Fruit fly (Drosophila melanogaster) whole organism, embryonic: ENCODE measurements around the gene CG13056.

ENCODE experiments used
- Atf6 ChIP-seq: fragments of 200-800 bp; sonication (Bioruptor generic); IDR thresholded peaks from 2 replicates; pipeline ENCODE4 v1.3.6; 2022; ENCODE audit warnings: missing biosample characterization, missing genetic modification characterization
- B-H2 ChIP-seq: fragments of 200-800 bp; sonication (Bioruptor generic); optimal IDR thresholded peaks from 2 replicates; lab custom pipeline; 2018; ENCODE audit warnings: missing biosample characterization, mild to moderate bottlenecking, missing genetic modification characterization
- BtbVII ChIP-seq: fragments of 200-800 bp; sonication (Bioruptor generic); optimal IDR thresholded peaks from 3 replicates; lab custom pipeline; 2017; ENCODE audit warnings: missing biosample characterization, mild to moderate bottlenecking, missing genetic modification characterization
- CG10321 ChIP-seq: fragments of 200-800 bp; sonication (Bioruptor generic); IDR thresholded peaks from 2 replicates; pipeline ENCODE4 v1.3.6; 2022; ENCODE audit warnings: missing biosample characterization, missing genetic modification characterization
- CG11695 ChIP-seq: fragments of 200-800 bp; sonication (Bioruptor generic); IDR thresholded peaks from 3 replicates; pipeline ENCODE4 v1.3.6; 2022; ENCODE audit warnings: missing biosample characterization, missing genetic modification characterization
- CG13296 ChIP-seq: fragments of 200-800 bp; sonication (Bioruptor generic); optimal IDR thresholded peaks from 3 replicates; lab custom pipeline; 2018; ENCODE audit warnings: missing biosample characterization, mild to moderate bottlenecking, missing genetic modification characterization
- CG14860 ChIP-seq: fragments of 200-800 bp; sonication (Bioruptor generic); IDR thresholded peaks from 3 replicates; pipeline ENCODE4 v1.3.6; 2022; ENCODE audit warnings: missing biosample characterization, missing genetic modification characterization; ENCODE audit not compliant: partially characterized antibody
- CG15514 ChIP-seq: fragments of 200-800 bp; sonication (Bioruptor generic); optimal IDR thresholded peaks from 3 replicates; lab custom pipeline; 2017; ENCODE audit warnings: missing biosample characterization, missing genetic modification characterization, mild to moderate bottlenecking, moderate library complexity, missing genetic modification reagents
- CG1602 ChIP-seq: fragments of 200-800 bp; sonication (Bioruptor generic); optimal IDR thresholded peaks from 3 replicates; lab custom pipeline; 2016; ENCODE audit warnings: missing biosample characterization, missing genetic modification characterization
- CG34224 ChIP-seq: fragments of 200-800 bp; sonication (Bioruptor generic); IDR thresholded peaks from 3 replicates; pipeline ENCODE4 v1.3.6; 2022; ENCODE audit warnings: missing biosample characterization, missing genetic modification characterization; ENCODE audit not compliant: partially characterized antibody
- CG34376 ChIP-seq: fragments of 200-800 bp; sonication (Bioruptor generic); optimal IDR thresholded peaks from 2 replicates; lab custom pipeline; 2018; ENCODE audit warnings: missing biosample characterization, mild to moderate bottlenecking, missing genetic modification characterization
- CG8290 ChIP-seq, 3 experiments: fragments of 200-800 bp; sonication (Bioruptor generic); optimal IDR thresholded peaks; 2 replicates each; lab custom pipeline; 2016 to 2019; ENCODE audit warnings: missing biosample characterization in 3 of 3, missing genetic modification characterization in 3 of 3, mild to moderate bottlenecking in 2 of 3, moderate library complexity in 1 of 3
- CG8478 ChIP-seq: fragments of >200 bp; optimal IDR thresholded peaks from 2 replicates; lab custom pipeline; 2018
- Dp ChIP-seq: fragments of 200-800 bp; sonication (Bioruptor generic); optimal IDR thresholded peaks from 2 replicates; lab custom pipeline; 2018; ENCODE audit warnings: missing biosample characterization, mild to moderate bottlenecking, missing genetic modification characterization, moderate library complexity
- Ets65A ChIP-seq: fragments of 200-800 bp; sonication (Bioruptor generic); peaks from one replicate; lab custom pipeline; 2016; ENCODE audit warnings: missing biosample characterization, missing genetic modification characterization
- Fer1 ChIP-seq: fragments of 200-800 bp; sonication (Bioruptor generic); optimal IDR thresholded peaks from 2 replicates; lab custom pipeline; 2017; ENCODE audit warnings: missing biosample characterization, mild to moderate bottlenecking, missing genetic modification characterization
- GATAe ChIP-seq: fragments of 200-800 bp; sonication (Bioruptor generic); conservative IDR thresholded peaks from 2 replicates; pipeline ENCODE4 v1.3.6; 2022; ENCODE audit warnings: missing biosample characterization, missing genetic modification characterization
- Gug ChIP-seq: fragments of 200-800 bp; sonication (Bioruptor generic); IDR thresholded peaks from 4 replicates; pipeline ENCODE4 v1.3.6; 2022; ENCODE audit warnings: missing biosample characterization, missing genetic modification characterization
- Hand ChIP-seq: fragments of 200-800 bp; sonication (Bioruptor generic); optimal IDR thresholded peaks from 2 replicates; lab custom pipeline; 2017; ENCODE audit warnings: mild to moderate bottlenecking, missing biosample characterization, missing genetic modification reagents, missing genetic modification characterization
- HmgZ ChIP-seq: fragments of 200-800 bp; sonication (Bioruptor generic); optimal IDR thresholded peaks from 2 replicates; lab custom pipeline; 2018; ENCODE audit warnings: missing biosample characterization, mild to moderate bottlenecking, missing genetic modification characterization
- Hmr ChIP-seq: fragments of 200-800 bp; sonication (Bioruptor generic); optimal IDR thresholded peaks from 3 replicates; lab custom pipeline; 2017; ENCODE audit warnings: mild to moderate bottlenecking, missing biosample characterization, missing genetic modification reagents, missing genetic modification characterization
- Max ChIP-seq: fragments of 200-800 bp; sonication (Bioruptor generic); optimal IDR thresholded peaks from 2 replicates; lab custom pipeline; 2016; ENCODE audit warnings: missing biosample characterization, mild to moderate bottlenecking, missing genetic modification characterization
- Med ChIP-seq: fragments of 200-800 bp; sonication (Bioruptor generic); peaks from one replicate; lab custom pipeline; 2016; ENCODE audit warnings: missing biosample characterization, missing genetic modification characterization, mild to moderate bottlenecking, inconsistent platforms, moderate library complexity
- Meics ChIP-seq: fragments of 200-800 bp; sonication (Bioruptor generic); optimal IDR thresholded peaks from 2 replicates; lab custom pipeline; 2017; ENCODE audit warnings: missing biosample characterization, mild to moderate bottlenecking, missing genetic modification characterization
- NC2β ChIP-seq: fragments of 200-800 bp; sonication (Bioruptor generic); optimal IDR thresholded peaks from 2 replicates; lab custom pipeline; 2016; ENCODE audit warnings: missing biosample characterization, missing genetic modification characterization
- PHDP ChIP-seq: fragments of 200-800 bp; sonication (Bioruptor generic); optimal IDR thresholded peaks from 3 replicates; lab custom pipeline; 2018; ENCODE audit warnings: missing biosample characterization, mild to moderate bottlenecking, missing genetic modification characterization, moderate library complexity
- Trl ChIP-seq, 3 experiments: fragments of >200 bp in 2 of 3; fragments of 200-800 bp in 1 of 3; sonication (Bioruptor generic) in 1 of 3; optimal IDR thresholded peaks; 2 replicates in 1 of 3; 3 replicates in 2 of 3; lab custom pipeline; 2016 to 2017; ENCODE audit warnings: missing biosample characterization in 1 of 3, missing genetic modification characterization in 1 of 3
- Usf ChIP-seq: fragments of 200-800 bp; sonication (Bioruptor generic); optimal IDR thresholded peaks from 2 replicates; lab custom pipeline; 2017; ENCODE audit warnings: missing genotype, missing biosample characterization, missing genetic modification characterization
- Vsx1 ChIP-seq: fragments of 200-800 bp; sonication (Bioruptor generic); optimal IDR thresholded peaks from 2 replicates; lab custom pipeline; 2017; ENCODE audit warnings: missing biosample characterization, mild to moderate bottlenecking, missing genetic modification characterization, missing genetic modification reagents
- chinmo ChIP-seq: fragments of 200-800 bp; sonication (Bioruptor generic); IDR thresholded peaks from 4 replicates; pipeline ENCODE4 v1.3.6; 2022; ENCODE audit warnings: missing biosample characterization, missing genetic modification characterization; ENCODE audit not compliant: partially characterized antibody
- corto ChIP-seq: fragments of 200-800 bp; sonication (Bioruptor generic); optimal IDR thresholded peaks from 2 replicates; lab custom pipeline; 2016; ENCODE audit warnings: missing biosample characterization, mild to moderate bottlenecking, missing genetic modification characterization, moderate library complexity
- exex ChIP-seq: fragments of 200-800 bp; sonication (Bioruptor generic); optimal IDR thresholded peaks from 4 replicates; lab custom pipeline; 2018; ENCODE audit warnings: missing biosample characterization, mild to moderate bottlenecking, missing genetic modification characterization, moderate library complexity
- gcm2 ChIP-seq: fragments of 200-800 bp; sonication (Bioruptor generic); optimal IDR thresholded peaks from 2 replicates; lab custom pipeline; 2016; ENCODE audit warnings: missing biosample characterization, missing genetic modification characterization
- grn ChIP-seq: fragments of 200-800 bp; sonication (Bioruptor generic); optimal IDR thresholded peaks from 3 replicates; lab custom pipeline; 2017; ENCODE audit warnings: missing biosample characterization, missing genetic modification characterization
- hb ChIP-seq: fragments of 200-800 bp; sonication (Bioruptor generic); IDR thresholded peaks from 3 replicates; pipeline ENCODE4 v1.3.6; 2022; ENCODE audit warnings: missing biosample characterization, missing genetic modification characterization; ENCODE audit not compliant: partially characterized antibody
- lilli ChIP-seq: fragments of 200-800 bp; sonication (Bioruptor generic); optimal IDR thresholded peaks from 3 replicates; lab custom pipeline; 2016; ENCODE audit warnings: missing biosample characterization, missing genetic modification characterization
- mirr ChIP-seq: fragments of 200-800 bp; sonication (Bioruptor generic); optimal IDR thresholded peaks from 3 replicates; lab custom pipeline; 2018; ENCODE audit warnings: missing biosample characterization, mild to moderate bottlenecking, missing genetic modification characterization
- rib ChIP-seq: fragments of 200-800 bp; sonication (Bioruptor generic); IDR thresholded peaks from 2 replicates; pipeline ENCODE4 v1.3.6; 2022; ENCODE audit warnings: missing biosample characterization, missing genetic modification characterization
- schlank ChIP-seq: fragments of 200-800 bp; sonication (Bioruptor generic); optimal IDR thresholded peaks from 2 replicates; lab custom pipeline; 2018; ENCODE audit warnings: missing biosample characterization, mild to moderate bottlenecking, missing genetic modification characterization
- scrt ChIP-seq: fragments of 200-800 bp; sonication (Bioruptor generic); optimal IDR thresholded peaks from 2 replicates; lab custom pipeline; 2018; ENCODE audit warnings: missing biosample characterization, mild to moderate bottlenecking, missing genetic modification characterization, moderate library complexity
- sim ChIP-seq: fragments of 200-800 bp; sonication (Bioruptor generic); IDR thresholded peaks from 2 replicates; pipeline ENCODE4 v1.3.6; 2022; ENCODE audit warnings: missing biosample characterization, missing genetic modification characterization
- stc ChIP-seq: fragments of 200-800 bp; sonication (Bioruptor generic); IDR thresholded peaks from 2 replicates; pipeline ENCODE4 v1.3.6; 2022; ENCODE audit warnings: missing biosample characterization, missing genetic modification characterization
- z ChIP-seq: fragments of 200-800 bp; sonication (Bioruptor generic); IDR thresholded peaks from 3 replicates; pipeline ENCODE4 v1.3.6; 2022; ENCODE audit warnings: missing biosample characterization, missing genetic modification characterization

The CG13056 gene

DNA sequence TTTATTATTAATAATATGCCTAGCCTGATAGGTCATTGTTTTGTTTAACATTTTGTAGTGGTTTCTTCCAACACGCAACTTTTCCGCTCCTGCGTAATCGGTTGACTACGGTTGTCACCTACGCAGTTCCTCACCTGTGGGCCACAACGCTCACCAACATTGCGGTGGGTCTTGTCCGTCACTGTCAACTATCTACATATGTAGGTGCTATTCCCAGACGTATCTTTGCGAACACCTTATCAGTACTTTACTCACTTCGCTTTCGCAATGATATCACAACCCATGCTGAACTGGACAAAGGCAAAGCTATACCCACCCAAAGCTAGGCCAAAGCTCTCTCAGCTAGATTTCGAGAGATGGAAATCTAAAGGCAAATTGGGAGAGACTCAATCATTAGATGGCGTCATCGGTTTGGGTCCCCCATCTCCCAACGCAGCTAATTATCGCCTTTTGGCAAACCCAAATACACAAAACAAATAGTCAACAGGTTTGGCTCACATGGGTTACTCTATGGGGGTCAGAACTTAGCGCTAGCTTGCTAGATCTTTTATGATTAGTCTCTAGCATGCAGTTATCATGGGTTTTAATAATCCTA is 23.2 kb downstream of the CG13056 start (continued):
- 0 out of 2 replicates have a peak, but pooled peaks have one; percentile 14 for TF ChIP-seq rib (GFP tag; lab: Robert Waterston, UW)
- no peak for TF ChIP-seq Ets65A (GFP tag; lab: Kevin White, UChicago)
- peak; percentile 48 for TF ChIP-seq CG15514 (GFP tag; lab: Kevin White, UChicago)
- TF ChIP-seq Hand (GFP tag; lab: Kevin White, UChicago): peak; percentile 4
- TF ChIP-seq gcm2 (GFP tag; lab: Kevin White, UChicago): no peak
- peak; percentile 41; the same call in 1 of the 3 replicates for TF ChIP-seq CG34224
- 0 out of 2 replicates have a peak, but pooled peaks have one; percentile 15 for TF ChIP-seq GATAe (GFP tag; lab: Robert Waterston, UW)
- no peak for TF ChIP-seq lilli (GFP tag; lab: Kevin White, UChicago)
- TF ChIP-seq hb (GFP tag; lab: Robert Waterston, UW): no peak
- TF ChIP-seq PHDP (tag; lab: Kevin White, UChicago): peak; percentile 8
- 0 out of 2 replicates have a peak, but pooled peaks have one; percentile 17 for TF ChIP-seq CG10321
- no peak for TF ChIP-seq corto (GFP tag; lab: Kevin White, UChicago)
- no peak for TF ChIP-seq CG14860 (GFP tag; lab: Robert Waterston, UW)
- TF ChIP-seq chinmo: peak; percentile 83; the same call in 2 of the 4 replicates
- TF ChIP-seq CG8290 (GFP tag; optimal IDR thresholded peaks at IDR 0.05; lab: Kevin White, UChicago): no peak
- TF ChIP-seq CG8290 (tag; optimal IDR thresholded peaks at IDR 0.05; lab: Kevin White, UChicago): peak in 1 of 2 experiments; percentile 48
- peak; percentile 50; the same call in 1 of the 2 replicates for TF ChIP-seq Atf6 (GFP tag; lab: Robert Waterston, UW)
- TF ChIP-seq Dp (GFP tag; lab: Kevin White, UChicago): no peak
- peak; percentile 46 for TF ChIP-seq B-H2 (GFP tag; lab: Kevin White, UChicago)
- TF ChIP-seq z (GFP tag; lab: Robert Waterston, UW): 0 out of 3 replicates have a peak, but pooled peaks have one; percentile 25
- TF ChIP-seq mirr (GFP tag; lab: Kevin White, UChicago): peak; percentile 97
- TF ChIP-seq Max (GFP tag; lab: Kevin White, UChicago): no peak
- TF ChIP-seq NC2β (GFP tag; lab: Kevin White, UChicago): no peak
- peak in 1 of 2 experiments; percentile 53 for TF ChIP-seq Trl (optimal IDR thresholded peaks at IDR 0.05; lab: Kevin White, UChicago)
- no peak for TF ChIP-seq Trl (GFP tag; optimal IDR thresholded peaks at IDR 0.05; lab: Kevin White, UChicago)
- peak; percentile 87 for TF ChIP-seq exex (tag; lab: Kevin White, UChicago)
- TF ChIP-seq CG13296 (GFP tag; lab: Kevin White, UChicago): peak; percentile 17
- peak; percentile 25 for TF ChIP-seq Meics (GFP tag; lab: Kevin White, UChicago)
- TF ChIP-seq sim (GFP tag; lab: Robert Waterston, UW): no peak
- TF ChIP-seq Med (GFP tag; lab: Kevin White, UChicago): peak; percentile 51
- TF ChIP-seq CG34376 (GFP tag; lab: Kevin White, UChicago): peak; percentile 93
- TF ChIP-seq stc (GFP tag; lab: Robert Waterston, UW): no peak
- peak; percentile 25 for TF ChIP-seq Fer1
- TF ChIP-seq CG8478 (lab: Kevin White, UChicago): no peak
- peak; percentile 68 for TF ChIP-seq grn (GFP tag; lab: Kevin White, UChicago)
- no peak for TF ChIP-seq Hmr
- 0 out of 3 replicates have a peak, but pooled peaks have one; percentile 24 for TF ChIP-seq CG11695 (GFP tag; lab: Robert Waterston, UW)
- TF ChIP-seq scrt (GFP tag; lab: Kevin White, UChicago): peak; percentile 49
- peak; percentile 48 for TF ChIP-seq schlank (tag; lab: Kevin White, UChicago)
- TF ChIP-seq CG1602 (GFP tag; lab: Kevin White, UChicago): no peak
- TF ChIP-seq Vsx1: no peak
- no peak for TF ChIP-seq Gug
- no peak for TF ChIP-seq Usf (GFP tag; lab: Kevin White, UChicago)
- TF ChIP-seq BtbVII (GFP tag; lab: Kevin White, UChicago): peak; percentile 45
- no peak for TF ChIP-seq HmgZ (tag; lab: Kevin White, UChicago)
